Worm (Caenorhabditis elegans): ENCODE data around the gene swsn-7.

Gene swsn-7

ce11 chrII:8037246-8037645 is 9.7 kb upstream of the swsn-7 start, which contains the start of gene arp-6:
Gene arp-6, minus strand, starts transcription at chrII:8037346.
- TF ChIP-seq tra-1 (GFP tag; IDR thresholded peaks at IDR 0.05), result no peak
- TF ChIP-seq set-16 (GFP tag; IDR thresholded peaks at IDR 0.05), result no peak
- no peak for TF ChIP-seq T26A8.4 (GFP tag; IDR thresholded peaks at IDR 0.05)
- no peak for TF ChIP-seq unc-62 (GFP tag; optimal IDR thresholded peaks at IDR 0.05 in 1 of 2)
- TF ChIP-seq unc-62 (tag; optimal IDR thresholded peaks at IDR 0.05), result no peak
- TF ChIP-seq zfp-3 (GFP tag; conservative IDR thresholded peaks at IDR 0.05), result no peak
- TF ChIP-seq nhr-25 (tag; optimal IDR thresholded peaks at IDR 0.05; ENCODE audit: borderline replicate concordance, insufficient read depth), result no peak
- TF ChIP-seq arid-1 (GFP tag; conservative IDR thresholded peaks at IDR 0.05), result no peak
- TF ChIP-seq zag-1 (tag; optimal IDR thresholded peaks at IDR 0.05), result no peak
- no peak for TF ChIP-seq ces-1 (GFP tag; optimal IDR thresholded peaks at IDR 0.05)
- no peak for TF ChIP-seq rbr-2 (tag; optimal IDR thresholded peaks at IDR 0.05)

- TF ChIP-seq attf-4 (tag; optimal IDR thresholded peaks at IDR 0.05) (no peak), lin-38 (GFP tag; IDR thresholded peaks at IDR 0.05) (0 out of 2 replicates have a peak, but pooled peaks have one; percentile 5)
Measured at ce11 chrII:8035667-8036066, 8.1 kb upstream of the swsn-7 start, which contains the start of gene sap-49. Gene sap-49, minus strand, starts transcription at chrII:8035767.

ce11 chrII:8034617-8035016 is 7.1 kb upstream of the swsn-7 start:
- peak; percentile 79 for TF ChIP-seq set-16 (GFP tag; IDR thresholded peaks at IDR 0.05)
- no peak for TF ChIP-seq cey-2 (tag; optimal IDR thresholded peaks at IDR 0.05; ENCODE audit: borderline replicate concordance, insufficient read depth)
- 0 out of 2 replicates have a peak, but pooled peaks have one; percentile 20 for TF ChIP-seq lin-29 (GFP tag; IDR thresholded peaks at IDR 0.05)

ce11 chrII:8034008-8034407 is 6.4 kb upstream of the swsn-7 start:
- TF ChIP-seq zfp-2 (tag; optimal IDR thresholded peaks at IDR 0.05), result no peak
- peak; percentile 19 for TF ChIP-seq nhr-48 (tag; optimal IDR thresholded peaks at IDR 0.05)
- peak; percentile 21 for TF ChIP-seq nhr-28 (tag; optimal IDR thresholded peaks at IDR 0.05)
- 0 out of 2 replicates have a peak, but pooled peaks have one; percentile 26 for TF ChIP-seq lin-1 (GFP tag; IDR thresholded peaks at IDR 0.05)
- TF ChIP-seq snpc-4 (tag; optimal IDR thresholded peaks at IDR 0.05), result no peak
- peak; percentile 66; the same call in 1 of the 2 replicates for TF ChIP-seq tra-1 (GFP tag; IDR thresholded peaks at IDR 0.05)
- peak; percentile 14; the same call in 1 of the 2 replicates for TF ChIP-seq madf-9 (GFP tag; conservative IDR thresholded peaks at IDR 0.05)
- peak; percentile 59 for TF ChIP-seq aha-1 (tag)
- peak; percentile 39 for TF ChIP-seq hlh-11 (tag; optimal IDR thresholded peaks at IDR 0.05)
- TF ChIP-seq mes-2 (tag; optimal IDR thresholded peaks at IDR 0.05; ENCODE audit: poor library complexity, severe bottlenecking), result peak; percentile 10
- TF ChIP-seq hlh-30 (tag; optimal IDR thresholded peaks at IDR 0.05; ENCODE audit: insufficient read depth), result peak; percentile 20
- TF ChIP-seq dve-1 (tag; optimal IDR thresholded peaks at IDR 0.05; ENCODE audit: insufficient read depth), result peak; percentile 25
- no peak for TF ChIP-seq sdz-12 (GFP tag; optimal IDR thresholded peaks at IDR 0.05)
- TF ChIP-seq php-3 (GFP tag; IDR thresholded peaks at IDR 0.05), result peak; percentile 55
- TF ChIP-seq dmd-6 (GFP tag; IDR thresholded peaks at IDR 0.05), result peak; percentile 85
- no peak for TF ChIP-seq spr-3 (GFP tag; optimal IDR thresholded peaks at IDR 0.05)
- TF ChIP-seq ama-1 (optimal IDR thresholded peaks at IDR 0.05), result peak; percentile 10
- no peak for TF ChIP-seq daf-16 (GFP tag; optimal IDR thresholded peaks at IDR 0.05)
- TF ChIP-seq daf-16 (tag; optimal IDR thresholded peaks at IDR 0.05), result peak; percentile 13
- no peak for TF ChIP-seq daf-8 (GFP tag; IDR thresholded peaks at IDR 0.05)
- TF ChIP-seq ceh-62 (tag; optimal IDR thresholded peaks at IDR 0.05), result no peak
- TF ChIP-seq dmd-9 (GFP tag; IDR thresholded peaks at IDR 0.05), result no peak
- no peak for TF ChIP-seq dmd-8 (GFP tag; IDR thresholded peaks at IDR 0.05)
- no peak for TF ChIP-seq ceh-28 (tag; optimal IDR thresholded peaks at IDR 0.05)
- TF ChIP-seq mdl-1 (tag; optimal IDR thresholded peaks at IDR 0.05), result peak in 1 of 2 experiments; percentile 5
- TF ChIP-seq pqm-1 (tag; optimal IDR thresholded peaks at IDR 0.05), result peak; percentile 17
- peak; percentile 68; the same call in 1 of the 2 replicates for TF ChIP-seq ceh-20 (GFP tag; IDR thresholded peaks at IDR 0.05)
